Worm (Caenorhabditis elegans): Measurements from ENCODE around the gene erfa-3.

ce11 chrV:11123817-11124337 is 11.0 kb upstream of the erfa-3 start, which contains the start of the genes atp-5 and lmtr-3:
- TF ChIP-seq efl-1 (optimal IDR thresholded peaks at IDR 0.05) = peak; percentile 70 to 71
- TF ChIP-seq efl-1 (GFP tag; optimal IDR thresholded peaks at IDR 0.05 in 1 of 2) = peak; percentile 74 to 95
- peak; percentile 62 for TF ChIP-seq unc-130 (tag; optimal IDR thresholded peaks at IDR 0.05)
- TF ChIP-seq ceh-82 (tag; optimal IDR thresholded peaks at IDR 0.05) = peak; percentile 15 to 81 (median 53)
- TF ChIP-seq zag-1 (tag; optimal IDR thresholded peaks at IDR 0.05) = no peak
- TF ChIP-seq aly-2 (tag; optimal IDR thresholded peaks at IDR 0.05) = no peak
- peak; percentile 98 for TF ChIP-seq rnt-1 (tag; optimal IDR thresholded peaks at IDR 0.05)
- TF ChIP-seq lsy-2 (tag; optimal IDR thresholded peaks at IDR 0.05) = peak; percentile 66 to 78
- TF ChIP-seq ama-1 (optimal IDR thresholded peaks at IDR 0.05) = no peak
- peak; percentile 30 for TF ChIP-seq elt-2 (tag; optimal IDR thresholded peaks at IDR 0.05)
- peak; percentile 90 for TF ChIP-seq lin-14 (GFP tag; optimal IDR thresholded peaks at IDR 0.05)
- no peak for TF ChIP-seq sup-37 (GFP tag; optimal IDR thresholded peaks at IDR 0.05)
- peak in 1 of 2 experiments; percentile 81 for TF ChIP-seq ztf-11 (tag; optimal IDR thresholded peaks at IDR 0.05)
